Fruit fly (Drosophila melanogaster): ENCODE results near the gene Mco3.

Gene Mco3

dm6 chr3R:25881915-25882314 lies 15.4 kb upstream of the Mco3 start, which contains the start of gene SppL (continued):
- peak; percentile 27; the same call in 1 of the 2 replicates for TF ChIP-seq E2f2 (GFP tag; IDR thresholded peaks at IDR 0.05)
- TF ChIP-seq Stat92E (GFP tag; optimal IDR thresholded peaks at IDR 0.05) = peak in 1 of 3 experiments; percentile 41
- no peak for TF ChIP-seq hkb (optimal IDR thresholded peaks at IDR 0.05)
- 0 out of 2 replicates have a peak, but pooled peaks have one; percentile 9 for TF ChIP-seq hkb (GFP tag; IDR thresholded peaks at IDR 0.05)
- TF ChIP-seq MESR4 (GFP tag; optimal IDR thresholded peaks at IDR 0.05) = peak; percentile 79
- peak; percentile 71 for TF ChIP-seq ewg (GFP tag; optimal IDR thresholded peaks at IDR 0.05)
- peak; percentile 63; the same call in 1 of the 4 replicates for TF ChIP-seq chinmo (GFP tag; IDR thresholded peaks at IDR 0.05; ENCODE audit: partially characterized antibody)
- TF ChIP-seq stwl (tag; optimal IDR thresholded peaks at IDR 0.05) = peak; percentile 67
- no peak for TF ChIP-seq Abd-B (GFP tag; optimal IDR thresholded peaks at IDR 0.05)
- peak; percentile 22 for TF ChIP-seq CG30020 (tag; optimal IDR thresholded peaks at IDR 0.05)
- TF ChIP-seq CG42726 (GFP tag; IDR thresholded peaks at IDR 0.05; ENCODE audit: partially characterized antibody) = 0 out of 2 replicates have a peak, but pooled peaks have one; percentile 13
- peak; percentile 43; the same call in 1 of the 2 replicates for TF ChIP-seq bbx (GFP tag; IDR thresholded peaks at IDR 0.05; ENCODE audit: partially characterized antibody)
- TF ChIP-seq D (optimal IDR thresholded peaks at IDR 0.05) = no peak
- TF ChIP-seq D (GFP tag; optimal IDR thresholded peaks at IDR 0.05) = no peak
- no peak for TF ChIP-seq dysf (GFP tag; IDR thresholded peaks at IDR 0.05)
- TF ChIP-seq CG12769 (tag; optimal IDR thresholded peaks at IDR 0.05) = peak; percentile 3
- TF ChIP-seq CG18599 (GFP tag; optimal IDR thresholded peaks at IDR 0.05) = no peak
- peak; percentile 9 for TF ChIP-seq CG17186 (GFP tag; optimal IDR thresholded peaks at IDR 0.05)
- peak; percentile 62 for TF ChIP-seq phol (tag; optimal IDR thresholded peaks at IDR 0.05)
- TF ChIP-seq CG6254 (GFP tag; optimal IDR thresholded peaks at IDR 0.05) = no peak
- TF ChIP-seq CG9215 (GFP tag; IDR thresholded peaks at IDR 0.05) = no peak
- TF ChIP-seq Opbp (GFP tag; IDR thresholded peaks at IDR 0.05; ENCODE audit: partially characterized antibody) = peak; percentile 26; the same call in 1 of the 3 replicates
- peak; percentile 52 for TF ChIP-seq psq (GFP tag; optimal IDR thresholded peaks at IDR 0.05)
- TF ChIP-seq Dref (GFP tag; IDR thresholded peaks at IDR 0.05) = peak; percentile 23; the same call in 1 of the 2 replicates
- peak; percentile 68 for TF ChIP-seq CG18011 (GFP tag; optimal IDR thresholded peaks at IDR 0.05)
- peak; percentile 60 for TF ChIP-seq CG12299 (tag; optimal IDR thresholded peaks at IDR 0.05)
- no peak for TF ChIP-seq Chrac-16 (GFP tag; optimal IDR thresholded peaks at IDR 0.05)
- peak; percentile 65 for TF ChIP-seq CG1603 (tag; optimal IDR thresholded peaks at IDR 0.05)
- peak; percentile 66 for TF ChIP-seq Med (GFP tag)
- TF ChIP-seq CG8290 (GFP tag; optimal IDR thresholded peaks at IDR 0.05) = no peak
- peak in 1 of 2 experiments; percentile 13 for TF ChIP-seq CG8290 (tag; optimal IDR thresholded peaks at IDR 0.05)
- TF ChIP-seq mam (GFP tag; optimal IDR thresholded peaks at IDR 0.05) = no peak
- TF ChIP-seq CG32767 (GFP tag; IDR thresholded peaks at IDR 0.05) = 0 out of 2 replicates have a peak, but pooled peaks have one; percentile 29
- TF ChIP-seq kah (GFP tag; optimal IDR thresholded peaks at IDR 0.05) = no peak
- peak; percentile 11 for TF ChIP-seq CG2202 (tag; optimal IDR thresholded peaks at IDR 0.05)
- TF ChIP-seq Nf-YA (GFP tag; IDR thresholded peaks at IDR 0.05) = no peak
- TF ChIP-seq p53 (GFP tag; optimal IDR thresholded peaks at IDR 0.05) = no peak
- TF ChIP-seq tna (GFP tag; IDR thresholded peaks at IDR 0.05; ENCODE audit: partially characterized antibody) = peak; percentile 12; the same call in 1 of the 2 replicates
- TF ChIP-seq ken (GFP tag; IDR thresholded peaks at IDR 0.05) = peak; percentile 17; the same call in 1 of the 3 replicates
- TF ChIP-seq CG17361 (GFP tag; IDR thresholded peaks at IDR 0.05) = no peak
- no peak for TF ChIP-seq CG30403 (GFP tag; optimal IDR thresholded peaks at IDR 0.05)
- peak; percentile 35 for TF ChIP-seq sens (GFP tag)
- TF ChIP-seq Rx (GFP tag; IDR thresholded peaks at IDR 0.05) = no peak

Data from whole organism, embryonic.